Fruit fly (Drosophila melanogaster): ENCODE results near the gene COX6CL.

The COX6CL gene

dm6 chr2L:5799435-5800387 is 18.5 kb downstream of the COX6CL start, which contains the start of gene CG9171 (continued):
- TF ChIP-seq CG16813 (GFP tag; IDR thresholded peaks at IDR 0.05; ENCODE audit: partially characterized antibody) (no peak; the same call in 2 of the 3 replicates), CG17385 (GFP tag; optimal IDR thresholded peaks at IDR 0.05) (peak; percentile 10), HLH4C (GFP tag; IDR thresholded peaks at IDR 0.05; ENCODE audit: partially characterized antibody) (no peak), mld (GFP tag; IDR thresholded peaks at IDR 0.05; ENCODE audit: partially characterized antibody) (0 out of 3 replicates have a peak, but pooled peaks have one; percentile 52), nerfin-2 (GFP tag; IDR thresholded peaks at IDR 0.05; ENCODE audit: partially characterized antibody) (peak; percentile 45; the same call in 1 of the 2 replicates), nom (GFP tag; optimal IDR thresholded peaks at IDR 0.05) (peak; percentile 64), chm (GFP tag; IDR thresholded peaks at IDR 0.05) (peak; percentile 76), CG32532 (GFP tag; IDR thresholded peaks at IDR 0.05) (peak; percentile 28; the same call in 1 of the 2 replicates), CG7963 (GFP tag; IDR thresholded peaks at IDR 0.05; ENCODE audit: partially characterized antibody) (peak; percentile 51; the same call in 1 of the 3 replicates), Awh (GFP tag; IDR thresholded peaks at IDR 0.05) (peak; percentile 7; the same call in 1 of the 2 replicates), vnd (GFP tag; IDR thresholded peaks at IDR 0.05; ENCODE audit: partially characterized antibody) (no peak), inv (GFP tag; IDR thresholded peaks at IDR 0.05; ENCODE audit: partially characterized antibody) (no peak; the same call in 1 of the 2 replicates), CG34376 (GFP tag; optimal IDR thresholded peaks at IDR 0.05) (peak; percentile 62), org-1 (GFP tag; optimal IDR thresholded peaks at IDR 0.05) (no peak), Optix (GFP tag; IDR thresholded peaks at IDR 0.05) (0 out of 3 replicates have a peak, but pooled peaks have one; percentile 22), Hr78 (GFP tag; optimal IDR thresholded peaks at IDR 0.05) (peak in 1 of 2 experiments; percentile 56), CG6654 (GFP tag; optimal IDR thresholded peaks at IDR 0.05) (no peak), fd102C (GFP tag; optimal IDR thresholded peaks at IDR 0.05) (no peak), C15 (GFP tag; IDR thresholded peaks at IDR 0.05) (no peak), dpn (GFP tag; optimal IDR thresholded peaks at IDR 0.05) (peak; percentile 6 to 21), dati (GFP tag; IDR thresholded peaks at IDR 0.05) (no peak), crol (GFP tag; IDR thresholded peaks at IDR 0.05) (peak; percentile 99), CG18262 (tag; optimal IDR thresholded peaks at IDR 0.05) (no peak), stwl (tag; optimal IDR thresholded peaks at IDR 0.05) (peak; percentile 70), CG16863 (GFP tag; optimal IDR thresholded peaks at IDR 0.05) (no peak), MTF-1 (GFP tag; optimal IDR thresholded peaks at IDR 0.05; ENCODE audit: borderline replicate concordance) (peak; percentile 44), CG1233 (GFP tag; optimal IDR thresholded peaks at IDR 0.05) (no peak), nmo (GFP tag; optimal IDR thresholded peaks at IDR 0.05) (peak; percentile 56), ab (GFP tag; optimal IDR thresholded peaks at IDR 0.05) (no peak), scrt (GFP tag; optimal IDR thresholded peaks at IDR 0.05) (peak; percentile 55), CG16815 (GFP tag; optimal IDR thresholded peaks at IDR 0.05) (no peak), CG17802 (tag; optimal IDR thresholded peaks at IDR 0.05) (peak; percentile 90), CG42726 (GFP tag; IDR thresholded peaks at IDR 0.05; ENCODE audit: partially characterized antibody) (peak; percentile 65), CG14014 (GFP tag; IDR thresholded peaks at IDR 0.05) (peak; percentile 40; the same call in 1 of the 2 replicates), CG8359 (GFP tag; optimal IDR thresholded peaks at IDR 0.05; ENCODE audit: borderline replicate concordance) (no peak), CG1024 (GFP tag; IDR thresholded peaks at IDR 0.05) (peak; percentile 53; the same call in 1 of the 2 replicates), CG10274 (GFP tag; optimal IDR thresholded peaks at IDR 0.05) (no peak), cg (GFP tag; optimal IDR thresholded peaks at IDR 0.05) (peak; percentile 65), HHEX (GFP tag; optimal IDR thresholded peaks at IDR 0.05) (peak; percentile 5), BEAF-32 (GFP tag; optimal IDR thresholded peaks at IDR 0.05) (peak; percentile 54), CG15696 (tag; optimal IDR thresholded peaks at IDR 0.05) (no peak), ems (GFP tag; optimal IDR thresholded peaks at IDR 0.05) (peak; percentile 18), maf-S (GFP tag; optimal IDR thresholded peaks at IDR 0.05) (no peak), tin (GFP tag; optimal IDR thresholded peaks at IDR 0.05) (peak; percentile 23), Kr (GFP tag; optimal IDR thresholded peaks at IDR 0.05) (no peak)

All from whole organism, embryonic.